Fruit fly (Drosophila melanogaster): Measurements from ENCODE around the gene CG42507.

CG42507 gene

DNA sequence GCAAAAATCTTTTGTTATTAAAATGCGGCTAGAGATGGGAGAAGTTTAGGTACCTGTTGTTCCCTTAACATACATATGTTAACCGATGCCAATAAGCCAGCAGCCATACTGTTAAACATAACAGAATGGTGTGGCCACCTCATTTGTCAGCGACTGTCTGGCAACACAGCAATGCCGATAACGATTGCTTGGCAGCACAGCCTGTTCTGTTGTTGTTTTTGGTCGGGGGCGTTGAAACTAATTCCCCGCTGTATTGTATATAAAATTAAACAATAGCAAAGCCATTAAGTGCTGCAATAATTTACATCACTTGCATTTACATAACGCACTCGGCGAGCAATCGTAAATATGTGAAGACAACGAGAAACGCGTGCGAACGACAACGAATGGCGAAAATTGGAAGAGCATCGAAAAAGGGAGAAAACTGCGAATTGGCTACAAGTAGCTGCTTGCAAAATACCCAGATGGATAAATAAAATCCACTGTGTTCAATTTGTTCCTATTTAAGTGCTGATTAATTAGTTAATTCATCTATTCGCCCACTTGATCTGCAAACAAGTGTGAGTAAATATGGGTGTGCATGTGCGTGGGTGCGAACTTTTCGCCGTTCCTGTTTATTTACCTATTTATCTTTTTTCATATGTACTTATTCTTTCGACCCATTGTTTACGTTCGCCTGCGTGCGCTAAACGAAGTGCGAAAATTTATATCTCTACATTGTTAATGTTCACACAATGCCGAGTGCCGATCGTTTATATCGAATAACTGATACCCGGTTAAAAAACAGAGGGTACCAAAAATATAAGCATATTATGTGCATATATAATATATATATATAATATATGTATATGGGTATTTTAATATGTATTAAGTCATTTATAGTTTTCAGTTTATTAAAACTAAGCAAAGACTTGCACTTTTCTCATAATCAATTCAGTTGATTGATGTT, 4.3 kb upstream of the CG42507 start, which contains the start of the genes Tsen34 and Mgat4a (continued):
- TF ChIP-seq odd (GFP tag; optimal IDR thresholded peaks at IDR 0.05): no peak
- TF ChIP-seq CG33557 (GFP tag; optimal IDR thresholded peaks at IDR 0.05): no peak
- peak; percentile 37 for TF ChIP-seq zen (tag; optimal IDR thresholded peaks at IDR 0.05)
- no peak for TF ChIP-seq CG31441 (GFP tag; IDR thresholded peaks at IDR 0.05)
- peak; percentile 56 for TF ChIP-seq CG17912 (GFP tag; optimal IDR thresholded peaks at IDR 0.05)
- peak; percentile 33; the same call in 1 of the 3 replicates for TF ChIP-seq Doc3 (GFP tag; IDR thresholded peaks at IDR 0.05; ENCODE audit: partially characterized antibody)
- TF ChIP-seq gfzf (GFP tag; optimal IDR thresholded peaks at IDR 0.05): peak; percentile 34
- TF ChIP-seq CG11398 (GFP tag; optimal IDR thresholded peaks at IDR 0.05): no peak
- TF ChIP-seq gt (GFP tag; IDR thresholded peaks at IDR 0.05): no peak
- TF ChIP-seq CG12769 (tag; optimal IDR thresholded peaks at IDR 0.05): no peak
- TF ChIP-seq Hmx (GFP tag; optimal IDR thresholded peaks at IDR 0.05): no peak
- TF ChIP-seq CG2678 (tag; optimal IDR thresholded peaks at IDR 0.05): no peak
- TF ChIP-seq toy (GFP tag; IDR thresholded peaks at IDR 0.05): no peak
- peak; percentile 73 for TF ChIP-seq Bgb (GFP tag; IDR thresholded peaks at IDR 0.05; ENCODE audit: partially characterized antibody)
- no peak for TF ChIP-seq gce (GFP tag; IDR thresholded peaks at IDR 0.05)
- TF ChIP-seq CG2889 (GFP tag; IDR thresholded peaks at IDR 0.05): 0 out of 3 replicates have a peak, but pooled peaks have one; percentile 30
- TF ChIP-seq CG8478 (optimal IDR thresholded peaks at IDR 0.05): no peak
- TF ChIP-seq exex (tag; optimal IDR thresholded peaks at IDR 0.05): no peak
- TF ChIP-seq dan (GFP tag; IDR thresholded peaks at IDR 0.05): no peak
- no peak for TF ChIP-seq ac (GFP tag; optimal IDR thresholded peaks at IDR 0.05)
- no peak for TF ChIP-seq btn (GFP tag; optimal IDR thresholded peaks at IDR 0.05)
- TF ChIP-seq Gsc (GFP tag; IDR thresholded peaks at IDR 0.05): no peak
- TF ChIP-seq disco-r (GFP tag; optimal IDR thresholded peaks at IDR 0.05): peak; percentile 5
- TF ChIP-seq schlank (tag; optimal IDR thresholded peaks at IDR 0.05): peak; percentile 82
- TF ChIP-seq CG6654 (GFP tag; optimal IDR thresholded peaks at IDR 0.05): no peak
- TF ChIP-seq CG9437 (GFP tag; optimal IDR thresholded peaks at IDR 0.05): no peak
- TF ChIP-seq trh (GFP tag; optimal IDR thresholded peaks at IDR 0.05): no peak
- 0 out of 2 replicates have a peak, but pooled peaks have one; percentile 29 for TF ChIP-seq H2.0 (GFP tag; IDR thresholded peaks at IDR 0.05)
- no peak for TF ChIP-seq Abd-B (GFP tag; optimal IDR thresholded peaks at IDR 0.05)
- TF ChIP-seq ham (GFP tag; IDR thresholded peaks at IDR 0.05): no peak
- TF ChIP-seq Hr51 (GFP tag; optimal IDR thresholded peaks at IDR 0.05): peak in 1 of 2 experiments; percentile 47
- TF ChIP-seq sd (tag; optimal IDR thresholded peaks at IDR 0.05): no peak
- no peak for TF ChIP-seq unpg (GFP tag; optimal IDR thresholded peaks at IDR 0.05)
- no peak for TF ChIP-seq sc (optimal IDR thresholded peaks at IDR 0.05)
- TF ChIP-seq sc (GFP tag; optimal IDR thresholded peaks at IDR 0.05): no peak
- TF ChIP-seq Opbp (GFP tag; IDR thresholded peaks at IDR 0.05; ENCODE audit: partially characterized antibody): peak; percentile 74; the same call in 2 of the 3 replicates
- TF ChIP-seq CG7745 (tag; optimal IDR thresholded peaks at IDR 0.05): no peak
- peak; percentile 37 for TF ChIP-seq tx (GFP tag; optimal IDR thresholded peaks at IDR 0.05)
- TF ChIP-seq CG6272 (GFP tag; IDR thresholded peaks at IDR 0.05): no peak
- TF ChIP-seq CG14441 (GFP tag; IDR thresholded peaks at IDR 0.05): peak; percentile 52
- peak in 1 of 2 experiments; percentile 39 for TF ChIP-seq dpn (GFP tag; optimal IDR thresholded peaks at IDR 0.05)
- peak; percentile 51 for TF ChIP-seq CG31224 (GFP tag; IDR thresholded peaks at IDR 0.05)
- no peak for TF ChIP-seq psq (GFP tag; optimal IDR thresholded peaks at IDR 0.05)
- peak; percentile 65 for TF ChIP-seq NFAT (GFP tag; IDR thresholded peaks at IDR 0.05)
- TF ChIP-seq usp (GFP tag; optimal IDR thresholded peaks at IDR 0.05): no peak
- TF ChIP-seq CG13775 (GFP tag; optimal IDR thresholded peaks at IDR 0.05): no peak
- peak; percentile 87 for TF ChIP-seq rib (GFP tag; IDR thresholded peaks at IDR 0.05)
- TF ChIP-seq ems (GFP tag; optimal IDR thresholded peaks at IDR 0.05): no peak
- peak; percentile 49 for TF ChIP-seq mam (GFP tag; optimal IDR thresholded peaks at IDR 0.05)
